Fruit fly (Drosophila melanogaster) whole organism, wandering third instar larva: ENCODE results near the gene elav.
"Not testable (repeated sequence)": the region's sequence is repeated elsewhere in the genome, so short reads cannot be mapped to it uniquely, and the experiment has no call there.

Experiments
- Abd-B ChIP-seq: fragments of >200 bp; optimal IDR thresholded peaks from 2 replicates; lab custom pipeline; 2017; ENCODE audit warnings: missing biosample characterization, missing genetic modification characterization
- CG32264 ChIP-seq: fragments of 200-800 bp; sonication (Bioruptor generic); optimal IDR thresholded peaks from 2 replicates; lab custom pipeline; 2016; ENCODE audit warnings: missing biosample characterization, missing genetic modification characterization
- Dif ChIP-seq: fragments of 200-275, 200-300 bp; sonication (Bioruptor generic); optimal IDR thresholded peaks from 2 replicates; lab custom pipeline; 2018; ENCODE audit warnings: missing biosample characterization, missing genetic modification characterization; ENCODE audit not compliant: partially characterized antibody
- HLH106 ChIP-seq: fragments of 200-800 bp; optimal IDR thresholded peaks from 3 replicates; lab custom pipeline; 2019; ENCODE audit warnings: missing biosample characterization, mild to moderate bottlenecking, missing genetic modification characterization, moderate library complexity
- Hnf4 ChIP-seq: fragments of 200-800 bp; sonication (Bioruptor generic); optimal IDR thresholded peaks from 2 replicates; lab custom pipeline; 2016; ENCODE audit warnings: missing biosample characterization, mild to moderate bottlenecking, missing genetic modification characterization
- Hr78 ChIP-seq: fragments of >200 bp; optimal IDR thresholded peaks from 2 replicates; lab custom pipeline; 2017; ENCODE audit warnings: missing biosample characterization, missing genetic modification characterization
- Hr83 ChIP-seq: fragments of 200-300 bp; sonication (Bioruptor generic); optimal IDR thresholded peaks from 2 replicates; lab custom pipeline; 2016; ENCODE audit warnings: missing biosample characterization, mild to moderate bottlenecking, missing genetic modification characterization, moderate library complexity; ENCODE audit not compliant: poor library complexity, severe bottlenecking
- Jra ChIP-seq: sonication (Bioruptor generic); optimal IDR thresholded peaks from 2 replicates; lab custom pipeline; 2016; ENCODE audit warnings: missing biosample characterization, missing genetic modification characterization
- Myc ChIP-seq: fragments of >200 bp; optimal IDR thresholded peaks from 2 replicates; lab custom pipeline; 2017
- OdsH ChIP-seq: fragments of 200-800 bp; sonication (Bioruptor generic); optimal IDR thresholded peaks from 2 replicates; lab custom pipeline; 2016; ENCODE audit warnings: missing biosample characterization, mild to moderate bottlenecking, missing genetic modification characterization
- Rel ChIP-seq, 2 experiments: fragments of 200-800 bp; sonication (Bioruptor generic) in 1 of 2; optimal IDR thresholded peaks; 2 replicates in 1 of 2; 3 replicates in 1 of 2; lab custom pipeline; 2016 to 2019; ENCODE audit warnings: mild to moderate bottlenecking in 2 of 2, missing biosample characterization in 2 of 2, missing genetic modification characterization in 2 of 2, moderate library complexity in 1 of 2
- Sp1 ChIP-seq: fragments of 200-800 bp; sonication (Bioruptor generic); optimal IDR thresholded peaks from 3 replicates; lab custom pipeline; 2019; ENCODE audit warnings: missing biosample characterization, mild to moderate bottlenecking, missing genetic modification characterization, moderate library complexity
- Vsx2 ChIP-seq: fragments of 200-300, 225-300 bp; sonication (Bioruptor generic); optimal IDR thresholded peaks from 2 replicates; lab custom pipeline; 2018; ENCODE audit warnings: missing biosample characterization, missing genetic modification characterization; ENCODE audit not compliant: partially characterized antibody
- brk ChIP-seq: fragments of 200-800 bp; sonication (Bioruptor generic); optimal IDR thresholded peaks from 2 replicates; lab custom pipeline; 2016; ENCODE audit warnings: missing biosample characterization, mild to moderate bottlenecking, missing genetic modification characterization
- dl ChIP-seq, 2 experiments: fragments of 175-275, 200-275 bp in 1 of 2; fragments of 200-275 bp in 1 of 2; sonication (Bioruptor generic); optimal IDR thresholded peaks; lab custom pipeline; 2018; ENCODE audit warnings: mild to moderate bottlenecking in 2 of 2, missing biosample characterization in 2 of 2, missing genetic modification characterization in 2 of 2, moderate library complexity in 2 of 2; ENCODE audit not compliant: partially characterized antibody in 2 of 2, insufficient read depth in 1 of 2
- dmrt93B ChIP-seq: fragments of 200-800 bp; sonication (Bioruptor generic); optimal IDR thresholded peaks from 2 replicates; lab custom pipeline; 2018; ENCODE audit warnings: missing biosample characterization, mild to moderate bottlenecking, missing genetic modification characterization
- ey ChIP-seq: fragments of 200-800 bp; sonication (Bioruptor generic); optimal IDR thresholded peaks from 2 replicates; lab custom pipeline; 2016; ENCODE audit warnings: missing biosample characterization, missing genetic modification characterization
- fru ChIP-seq: fragments of 200-800 bp; sonication (Bioruptor generic); optimal IDR thresholded peaks from 3 replicates; lab custom pipeline; 2016; ENCODE audit warnings: missing biosample characterization, mild to moderate bottlenecking, missing genetic modification characterization
- h ChIP-seq: fragments of 200-800 bp; sonication (Bioruptor generic); optimal IDR thresholded peaks from 3 replicates; lab custom pipeline; 2016; ENCODE audit warnings: missing biosample characterization, mild to moderate bottlenecking, missing genetic modification characterization
- pan ChIP-seq: fragments of >200 bp; optimal IDR thresholded peaks from 2 replicates; lab custom pipeline; 2017
- psq ChIP-seq: fragments of 200-800 bp; sonication (Bioruptor generic); optimal IDR thresholded peaks from 3 replicates; lab custom pipeline; 2017; ENCODE audit warnings: missing biosample characterization, mild to moderate bottlenecking, missing genetic modification characterization, moderate library complexity
- rgr ChIP-seq: fragments of 200-800 bp; sonication (Bioruptor generic); optimal IDR thresholded peaks from 3 replicates; lab custom pipeline; 2016; ENCODE audit warnings: missing biosample characterization, mild to moderate bottlenecking, missing genetic modification characterization
- sv ChIP-seq: fragments of 200-800 bp; sonication (Bioruptor generic); optimal IDR thresholded peaks from 3 replicates; lab custom pipeline; 2016; ENCODE audit warnings: missing biosample characterization, missing genetic modification characterization
- usp ChIP-seq: fragments of >200 bp; optimal IDR thresholded peaks from 2 replicates; lab custom pipeline; 2017; ENCODE audit warnings: missing biosample characterization, missing genetic modification characterization
- woc ChIP-seq: sonication (Bioruptor generic); optimal IDR thresholded peaks from 2 replicates; lab custom pipeline; 2016; ENCODE audit warnings: missing biosample characterization, mild to moderate bottlenecking, missing genetic modification characterization

The elav gene

DNA sequence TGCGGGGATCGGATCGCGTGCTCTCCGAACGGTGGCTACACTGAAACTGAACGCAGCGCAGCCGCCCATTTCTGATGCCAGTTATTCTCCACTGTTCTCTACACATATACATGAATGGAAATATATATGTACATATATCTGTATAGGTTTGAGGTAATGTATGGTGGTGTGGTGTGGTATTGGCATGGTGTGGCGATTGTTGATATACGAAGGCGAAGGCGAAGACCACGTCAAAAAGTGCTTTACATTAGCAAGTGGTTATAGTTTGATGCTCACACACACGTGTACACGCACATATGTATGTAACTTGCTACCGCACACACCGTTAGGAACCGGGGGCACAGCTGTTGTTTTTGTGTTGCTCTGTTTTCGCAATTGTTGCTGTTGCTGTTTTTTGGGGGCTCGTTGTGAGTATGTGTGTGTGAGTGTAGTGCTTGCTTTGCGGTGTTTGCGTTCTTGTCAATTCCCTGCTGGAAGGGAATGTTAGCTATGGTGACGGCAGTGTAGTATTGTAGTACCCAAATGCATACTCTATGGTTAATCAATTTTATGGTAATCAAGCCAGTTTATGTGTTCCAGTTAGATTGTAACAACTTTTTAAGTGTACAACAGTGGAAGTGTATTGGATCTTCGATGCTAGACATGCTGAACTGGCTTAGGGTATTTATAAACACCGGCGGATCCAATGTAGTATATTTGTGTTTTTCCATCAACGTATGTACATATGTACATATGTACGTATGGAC is 29.4 kb downstream of the elav start, which contains the start of gene CG17896 (continued):
- TF ChIP-seq woc (GFP tag; lab: Kevin White, UChicago): peak; percentile 99
- TF ChIP-seq Abd-B: no peak
- peak; percentile 86 for TF ChIP-seq Rel (GFP tag; optimal IDR thresholded peaks at IDR 0.05; lab: Kevin White, UChicago)
- TF ChIP-seq Rel (tag; optimal IDR thresholded peaks at IDR 0.05; lab: Kevin White, UChicago): peak; percentile 61
- peak; percentile 95 for TF ChIP-seq psq (GFP tag; lab: Kevin White, UChicago)
- no peak for TF ChIP-seq Hr78 (GFP tag; lab: Kevin White, UChicago)
- peak; percentile 95 for TF ChIP-seq dmrt93B (GFP tag; lab: Kevin White, UChicago)

DNA sequence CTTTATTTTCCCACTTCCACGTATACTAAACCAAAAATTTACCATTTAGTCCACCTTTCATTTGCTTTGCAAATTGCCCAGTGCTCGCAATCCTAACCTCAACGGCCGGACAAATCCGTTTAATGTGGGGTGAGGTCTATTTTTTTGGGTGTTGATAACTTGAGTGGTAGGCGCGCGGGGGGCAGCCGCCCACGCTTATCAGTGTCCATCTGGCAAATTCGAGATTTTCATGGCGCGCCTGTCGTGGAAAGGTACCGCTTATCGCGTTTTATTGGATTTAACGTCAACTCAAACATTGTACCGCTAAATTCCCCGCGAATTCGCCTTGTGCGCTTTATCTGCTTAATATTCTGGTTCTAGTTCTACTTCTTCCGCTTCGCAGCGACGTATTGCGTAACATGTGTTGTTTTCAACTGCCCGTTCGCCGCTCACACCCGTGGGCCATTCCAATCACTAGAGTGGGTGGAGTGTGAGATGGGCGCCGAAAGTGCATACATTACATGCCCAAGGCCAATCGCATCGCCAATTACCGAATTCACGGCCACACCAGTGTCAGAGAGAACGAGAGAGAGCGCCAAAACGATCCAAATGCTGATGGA is 30.2 kb downstream of the elav start:
- TF ChIP-seq Rel (GFP tag; optimal IDR thresholded peaks at IDR 0.05; lab: Kevin White, UChicago): no peak
- peak; percentile 96 for TF ChIP-seq Rel (tag; optimal IDR thresholded peaks at IDR 0.05; lab: Kevin White, UChicago)
- no peak for TF ChIP-seq OdsH (GFP tag; lab: Kevin White, UChicago)
- no peak for TF ChIP-seq Dif (GFP tag; lab: Kevin White, UChicago)
- no peak for TF ChIP-seq rgr

DNA sequence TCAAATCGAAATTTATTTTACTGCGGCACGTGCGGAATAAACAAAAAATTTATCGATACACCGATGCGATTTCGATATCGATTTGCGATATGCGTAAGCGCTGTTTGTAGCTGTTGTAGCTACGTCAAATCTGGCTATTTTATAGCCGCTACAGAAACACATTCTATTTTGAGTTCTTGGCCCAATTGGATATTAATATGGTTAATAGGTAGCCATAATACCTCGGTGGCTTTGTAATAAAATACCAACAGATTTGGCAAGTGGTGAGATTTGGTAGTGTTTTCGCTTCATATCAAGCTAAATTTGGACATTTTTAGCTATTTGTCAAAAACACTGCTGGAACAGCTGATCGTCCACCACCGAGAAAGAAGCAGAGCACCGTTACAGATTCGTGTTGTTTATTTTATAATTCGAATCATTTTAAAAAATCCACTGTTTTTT is 35.5 kb downstream of the elav start, which contains the start of the genes CG18273 and CG3156:
TSS of gene CG18273 (minus strand) at position 65 of the 441 bp plus-strand sequence.
TSS of gene CG3156 (plus strand) at position 362 of the 441 bp plus-strand sequence.
- TF ChIP-seq h (no peak), Sp1 (GFP tag; lab: Kevin White, UChicago) (no peak), HLH106 (peak; percentile 57), Myc (peak; percentile 98), CG32264 (GFP tag; lab: Kevin White, UChicago) (no peak), brk (GFP tag; lab: Kevin White, UChicago) (no peak), sv (GFP tag; lab: Kevin White, UChicago) (peak; percentile 2), woc (GFP tag; lab: Kevin White, UChicago) (peak; percentile 22), Rel (GFP tag; optimal IDR thresholded peaks at IDR 0.05; lab: Kevin White, UChicago) (no peak), Rel (tag; optimal IDR thresholded peaks at IDR 0.05; lab: Kevin White, UChicago) (peak; percentile 78), Abd-B (no peak), usp (GFP tag; lab: Kevin White, UChicago) (no peak)

DNA sequence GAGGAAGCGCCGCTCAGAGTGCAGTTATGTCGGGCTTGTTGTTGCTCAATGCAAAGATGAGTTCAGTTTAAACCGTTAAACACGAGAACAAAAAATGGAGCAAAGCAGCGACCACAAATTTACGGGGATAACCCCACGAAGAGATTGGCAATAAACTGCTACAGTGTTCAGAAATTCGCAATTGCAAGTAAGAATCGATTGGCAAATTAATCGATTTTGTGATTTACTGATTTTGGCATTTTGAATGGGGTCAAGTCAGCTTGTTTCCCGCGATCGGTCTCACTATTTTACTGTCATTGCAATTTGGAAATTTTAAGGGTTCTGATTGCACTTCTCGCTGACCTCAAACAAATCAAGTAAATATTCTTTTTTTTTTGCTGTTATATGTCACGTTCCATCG is 41.4 kb downstream of the elav start, which contains the start of gene CG3176:
TSS of gene CG3176 (plus strand) at position 221 of the 400 bp plus-strand sequence.
- not testable (repeated sequence) for TF ChIP-seq Rel (GFP tag; optimal IDR thresholded peaks at IDR 0.05; lab: Kevin White, UChicago)
- TF ChIP-seq Rel (tag; optimal IDR thresholded peaks at IDR 0.05; lab: Kevin White, UChicago): peak; percentile 95
- TF ChIP-seq rgr: peak; percentile 29

DNA sequence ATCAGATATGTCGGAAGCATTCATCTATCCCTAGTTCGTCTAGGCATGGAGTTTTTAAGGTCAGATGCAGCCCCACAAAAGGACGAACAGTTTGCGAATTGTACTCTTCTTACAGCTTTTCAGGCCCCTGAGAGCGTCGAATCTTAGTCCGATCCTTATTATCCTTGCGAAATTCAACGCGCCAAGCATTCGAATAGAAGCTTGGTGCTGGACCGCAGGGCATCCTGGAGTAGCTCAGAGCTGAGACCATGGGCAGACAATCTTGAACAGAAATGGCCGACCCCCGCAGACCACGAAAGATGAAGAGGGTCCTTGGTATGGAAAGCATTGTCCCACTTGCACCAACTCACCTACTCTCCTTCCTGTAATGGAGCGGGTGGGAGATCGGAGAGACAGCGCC is 44.3 kb downstream of the elav start, which contains the start of gene CG32817:
TSS of gene CG32817 (plus strand) at position 301 of the 400 bp plus-strand sequence.
- TF ChIP-seq brk (GFP tag; lab: Kevin White, UChicago) (no peak), pan (lab: Kevin White, UChicago) (no peak), CG32264 (GFP tag; lab: Kevin White, UChicago) (no peak), usp (GFP tag; lab: Kevin White, UChicago) (no peak), Jra (GFP tag; lab: Kevin White, UChicago) (no peak), rgr (no peak), woc (GFP tag; lab: Kevin White, UChicago) (no peak), Hnf4 (no peak), Hr83 (no peak), dl (GFP tag; optimal IDR thresholded peaks at IDR 0.05; lab: Kevin White, UChicago; ENCODE audit: insufficient read depth in 1 of 2, partially characterized antibody in 2 of 2) (no peak), psq (GFP tag; lab: Kevin White, UChicago) (no peak), ey (GFP tag; lab: Kevin White, UChicago) (no peak), fru (GFP tag; lab: Kevin White, UChicago) (no peak), Rel (GFP tag; optimal IDR thresholded peaks at IDR 0.05; lab: Kevin White, UChicago) (no peak), Rel (tag; optimal IDR thresholded peaks at IDR 0.05; lab: Kevin White, UChicago) (no peak), Vsx2 (GFP tag; lab: Kevin White, UChicago) (no peak)
